Fruit fly (Drosophila melanogaster) whole organism, embryonic: ENCODE results near the gene CG9518.
A peak's percentile ranks its signal among the peaks of the same experiment; 100 is the strongest.

Source experiments
- Antp ChIP-seq: fragments of 200-800 bp; sonication (Bioruptor generic); optimal IDR thresholded peaks from 3 replicates; lab custom pipeline; 2016; ENCODE audit warnings: missing biosample characterization, missing genetic modification characterization
- B-H2 ChIP-seq: fragments of 200-800 bp; sonication (Bioruptor generic); optimal IDR thresholded peaks from 2 replicates; lab custom pipeline; 2018; ENCODE audit warnings: missing biosample characterization, mild to moderate bottlenecking, missing genetic modification characterization
- Bgb ChIP-seq: fragments of 200-800 bp; sonication (Bioruptor generic); IDR thresholded peaks from 2 replicates; pipeline ENCODE4 v1.3.6; 2022; ENCODE audit warnings: missing biosample characterization, missing genetic modification characterization; ENCODE audit not compliant: partially characterized antibody
- CG1024 ChIP-seq: fragments of 200-800 bp; sonication (Bioruptor generic); IDR thresholded peaks from 2 replicates; pipeline ENCODE4 v1.3.6; 2022; ENCODE audit warnings: missing biosample characterization, missing genetic modification characterization
- CG10366 ChIP-seq: fragments of 200-800 bp; sonication (Bioruptor generic); IDR thresholded peaks from 2 replicates; pipeline ENCODE4 v1.3.6; 2022; ENCODE audit warnings: missing biosample characterization, missing genetic modification characterization
- CG10959 ChIP-seq: fragments of 200-800 bp; sonication (Bioruptor generic); IDR thresholded peaks from 2 replicates; pipeline ENCODE4 v1.3.6; 2022; ENCODE audit warnings: missing biosample characterization, missing genetic modification characterization
- CG11093 ChIP-seq: fragments of 200-800 bp; sonication (Bioruptor generic); IDR thresholded peaks from 3 replicates; pipeline ENCODE4 v1.3.6; 2022; ENCODE audit warnings: missing biosample characterization, missing genetic modification characterization
- CG12942 ChIP-seq: fragments of 200-800 bp; sonication (Bioruptor generic); optimal IDR thresholded peaks from 3 replicates; lab custom pipeline; 2016; ENCODE audit warnings: missing biosample characterization, missing genetic modification characterization
- CG13624 ChIP-seq: fragments of 200-800 bp; sonication (Bioruptor generic); optimal IDR thresholded peaks from 2 replicates; lab custom pipeline; 2016; ENCODE audit warnings: missing biosample characterization, missing genetic modification characterization
- CG14860 ChIP-seq: fragments of 200-800 bp; sonication (Bioruptor generic); IDR thresholded peaks from 3 replicates; pipeline ENCODE4 v1.3.6; 2022; ENCODE audit warnings: missing biosample characterization, missing genetic modification characterization; ENCODE audit not compliant: partially characterized antibody
- CG15479 ChIP-seq: fragments of 200-800 bp; sonication (Bioruptor generic); optimal IDR thresholded peaks from 3 replicates; lab custom pipeline; 2019; ENCODE audit warnings: missing biosample characterization, mild to moderate bottlenecking, missing genetic modification characterization, moderate library complexity
- CG15514 ChIP-seq: fragments of 200-800 bp; sonication (Bioruptor generic); optimal IDR thresholded peaks from 3 replicates; lab custom pipeline; 2017; ENCODE audit warnings: missing biosample characterization, missing genetic modification characterization, mild to moderate bottlenecking, moderate library complexity, missing genetic modification reagents
- CG1647 ChIP-seq: fragments of 200-800 bp; sonication (Bioruptor generic); optimal IDR thresholded peaks from 3 replicates; lab custom pipeline; 2016; ENCODE audit warnings: missing biosample characterization, missing genetic modification characterization
- CG16813 ChIP-seq: fragments of 200-800 bp; sonication (Bioruptor generic); IDR thresholded peaks from 3 replicates; pipeline ENCODE4 v1.3.6; 2022; ENCODE audit warnings: missing biosample characterization, missing genetic modification characterization; ENCODE audit not compliant: partially characterized antibody
- CG17359 ChIP-seq: fragments of 200-800 bp; sonication (Bioruptor generic); optimal IDR thresholded peaks from 3 replicates; lab custom pipeline; 2018; ENCODE audit warnings: missing biosample characterization, mild to moderate bottlenecking, missing genetic modification characterization, moderate library complexity
- CG17802 ChIP-seq: fragments of 200-800 bp; sonication (Bioruptor generic); optimal IDR thresholded peaks from 2 replicates; lab custom pipeline; 2018; ENCODE audit warnings: missing biosample characterization, mild to moderate bottlenecking, missing genetic modification characterization, moderate library complexity
- CG30020 ChIP-seq: fragments of 200-800 bp; optimal IDR thresholded peaks from 2 replicates; lab custom pipeline; 2019; ENCODE audit warnings: missing biosample characterization, mild to moderate bottlenecking, missing genetic modification characterization, moderate library complexity
- CG34422 ChIP-seq: fragments of 200-800 bp; sonication (Bioruptor generic); IDR thresholded peaks from 3 replicates; pipeline ENCODE4 v1.3.6; 2022; ENCODE audit warnings: missing biosample characterization, missing genetic modification characterization
- CG7357 ChIP-seq: fragments of 200-800 bp; sonication (Bioruptor generic); IDR thresholded peaks from 3 replicates; pipeline ENCODE4 v1.3.6; 2022; ENCODE audit warnings: missing biosample characterization, missing genetic modification characterization
- CG7372 ChIP-seq: fragments of 200-800 bp; sonication (Bioruptor generic); IDR thresholded peaks from 2 replicates; pipeline ENCODE4 v1.3.6; 2022; ENCODE audit warnings: missing biosample characterization, missing genetic modification characterization
- CG9609 ChIP-seq: fragments of 200-800 bp; sonication (Bioruptor generic); optimal IDR thresholded peaks from 3 replicates; lab custom pipeline; 2016; ENCODE audit warnings: missing biosample characterization, missing genetic modification characterization
- CoRest ChIP-seq: fragments of 200-800 bp; sonication (Bioruptor generic); optimal IDR thresholded peaks from 3 replicates; lab custom pipeline; 2018; ENCODE audit warnings: missing biosample characterization, mild to moderate bottlenecking, missing genetic modification characterization, moderate library complexity
- Dfd ChIP-seq, 2 experiments: fragments of >200 bp; optimal IDR thresholded peaks; 2 replicates each; lab custom pipeline; 2017; ENCODE audit warnings: missing biosample characterization in 2 of 2, missing genetic modification characterization in 2 of 2
- Fer2 ChIP-seq: fragments of 200-800 bp; sonication (Bioruptor generic); optimal IDR thresholded peaks from 2 replicates; lab custom pipeline; 2018; ENCODE audit warnings: missing biosample characterization, mild to moderate bottlenecking, missing genetic modification characterization, moderate library complexity
- HHEX ChIP-seq: fragments of 200-800 bp; sonication (Bioruptor generic); optimal IDR thresholded peaks from 3 replicates; lab custom pipeline; 2017; ENCODE audit warnings: missing biosample characterization, mild to moderate bottlenecking, missing genetic modification characterization, missing genetic modification reagents
- HmgZ ChIP-seq: fragments of 200-800 bp; sonication (Bioruptor generic); optimal IDR thresholded peaks from 2 replicates; lab custom pipeline; 2018; ENCODE audit warnings: missing biosample characterization, mild to moderate bottlenecking, missing genetic modification characterization
- MBD-R2 ChIP-seq: fragments of 200-800 bp; sonication (Bioruptor generic); IDR thresholded peaks from 2 replicates; pipeline ENCODE4 v1.3.6; 2022; ENCODE audit warnings: missing biosample characterization, missing genetic modification characterization
- Myb ChIP-seq: fragments of 200-800 bp; sonication (Bioruptor generic); optimal IDR thresholded peaks from 2 replicates; lab custom pipeline; 2016; ENCODE audit warnings: missing biosample characterization, missing genetic modification characterization
- NK7.1 ChIP-seq: fragments of 200-800 bp; sonication (Bioruptor generic); optimal IDR thresholded peaks from 3 replicates; lab custom pipeline; 2016; ENCODE audit warnings: missing biosample characterization, missing genetic modification characterization
- NfI ChIP-seq: fragments of 200-800 bp; sonication (Bioruptor generic); optimal IDR thresholded peaks from 3 replicates; lab custom pipeline; 2018; ENCODE audit warnings: missing biosample characterization, mild to moderate bottlenecking, missing genetic modification characterization, moderate library complexity
- Rfx ChIP-seq: fragments of 200-800 bp; sonication (Bioruptor generic); IDR thresholded peaks from 2 replicates; pipeline ENCODE4 v1.3.6; 2022; ENCODE audit warnings: missing biosample characterization, missing genetic modification characterization
- Tbp ChIP-seq: fragments of >200 bp; optimal IDR thresholded peaks from 2 replicates; lab custom pipeline; 2018; ENCODE audit warnings: missing biosample characterization, missing genetic modification characterization
- chif ChIP-seq, 2 experiments: fragments of 200-800 bp; sonication (Bioruptor generic); optimal IDR thresholded peaks; 3 replicates each; lab custom pipeline; 2016; ENCODE audit warnings: missing biosample characterization in 2 of 2, missing genetic modification characterization in 2 of 2
- chm ChIP-seq: fragments of 200-800 bp; sonication (Bioruptor generic); IDR thresholded peaks from 2 replicates; pipeline ENCODE4 v1.3.6; 2022; ENCODE audit warnings: missing biosample characterization, missing genetic modification characterization
- dmrt11E ChIP-seq: fragments of 200-800 bp; sonication (Bioruptor generic); optimal IDR thresholded peaks from 3 replicates; lab custom pipeline; 2018; ENCODE audit warnings: missing biosample characterization, mild to moderate bottlenecking, missing genetic modification characterization, moderate library complexity
- fd3F ChIP-seq: fragments of 200-800 bp; sonication (Bioruptor generic); optimal IDR thresholded peaks from 2 replicates; lab custom pipeline; 2018; ENCODE audit warnings: missing biosample characterization, mild to moderate bottlenecking, missing genetic modification characterization, moderate library complexity
- hb ChIP-seq: fragments of 200-800 bp; sonication (Bioruptor generic); IDR thresholded peaks from 3 replicates; pipeline ENCODE4 v1.3.6; 2022; ENCODE audit warnings: missing biosample characterization, missing genetic modification characterization; ENCODE audit not compliant: partially characterized antibody
- ind ChIP-seq: fragments of 200-800 bp; sonication (Bioruptor generic); optimal IDR thresholded peaks from 3 replicates; lab custom pipeline; 2016; ENCODE audit warnings: missing biosample characterization, missing genetic modification characterization
- insv ChIP-seq, 2 experiments: fragments of 200-800 bp; sonication (Bioruptor generic); optimal IDR thresholded peaks; 3 replicates each; lab custom pipeline; 2016 to 2018; ENCODE audit warnings: missing biosample characterization in 2 of 2, missing genetic modification characterization in 2 of 2
- inv ChIP-seq: fragments of 200-800 bp; sonication (Bioruptor generic); IDR thresholded peaks from 2 replicates; pipeline ENCODE4 v1.3.6; 2022; ENCODE audit warnings: missing biosample characterization, missing genetic modification characterization; ENCODE audit not compliant: partially characterized antibody
- kah ChIP-seq: fragments of 200-800 bp; sonication (Bioruptor generic); optimal IDR thresholded peaks from 2 replicates; lab custom pipeline; 2018; ENCODE audit warnings: missing biosample characterization, mild to moderate bottlenecking, missing genetic modification characterization
- ken ChIP-seq: fragments of 200-800 bp; sonication (Bioruptor generic); IDR thresholded peaks from 3 replicates; pipeline ENCODE4 v1.3.6; 2022; ENCODE audit warnings: missing biosample characterization, missing genetic modification characterization
- lilli ChIP-seq: fragments of 200-800 bp; sonication (Bioruptor generic); optimal IDR thresholded peaks from 3 replicates; lab custom pipeline; 2016; ENCODE audit warnings: missing biosample characterization, missing genetic modification characterization
- pzg ChIP-seq: fragments of 200-800 bp; sonication (Bioruptor generic); optimal IDR thresholded peaks from 3 replicates; lab custom pipeline; 2018; ENCODE audit warnings: missing biosample characterization, mild to moderate bottlenecking, missing genetic modification characterization, moderate library complexity
- scrt ChIP-seq: fragments of 200-800 bp; sonication (Bioruptor generic); optimal IDR thresholded peaks from 2 replicates; lab custom pipeline; 2018; ENCODE audit warnings: missing biosample characterization, mild to moderate bottlenecking, missing genetic modification characterization, moderate library complexity
- sisA ChIP-seq: fragments of 200-800 bp; sonication (Bioruptor generic); IDR thresholded peaks from 2 replicates; pipeline ENCODE4 v1.3.6; 2022; ENCODE audit warnings: missing biosample characterization, missing genetic modification characterization
- tin ChIP-seq: fragments of 200-800 bp; sonication (Bioruptor generic); optimal IDR thresholded peaks from 3 replicates; lab custom pipeline; 2016; ENCODE audit warnings: missing biosample characterization, missing genetic modification characterization
- trh ChIP-seq: fragments of 200-800 bp; sonication (Bioruptor generic); optimal IDR thresholded peaks from 2 replicates; lab custom pipeline; 2016; ENCODE audit warnings: missing biosample characterization, missing genetic modification characterization
- unpg ChIP-seq: fragments of 200-800 bp; sonication (Bioruptor generic); optimal IDR thresholded peaks from 3 replicates; lab custom pipeline; 2018; ENCODE audit warnings: missing biosample characterization, mild to moderate bottlenecking, missing genetic modification characterization, moderate library complexity
- wor ChIP-seq: fragments of 200-800 bp; sonication (Bioruptor generic); IDR thresholded peaks from 2 replicates; pipeline ENCODE4 v1.3.6; 2022; ENCODE audit warnings: missing biosample characterization, missing genetic modification characterization

CG9518 gene

dm6 chrX:14839047-14839446, 31.9 kb downstream of the CG9518 start, which contains the start of the genes CG32590 and Flo2 (continued):
- peak; percentile 60 for TF ChIP-seq CG30020
- peak; percentile 94 for TF ChIP-seq CG15514 (GFP tag; lab: Kevin White, UChicago)
- TF ChIP-seq Tbp (GFP tag; lab: Kevin White, UChicago) = no peak
- peak; percentile 69 for TF ChIP-seq B-H2 (GFP tag; lab: Kevin White, UChicago)
- peak; percentile 86 for TF ChIP-seq lilli (GFP tag; lab: Kevin White, UChicago)
- TF ChIP-seq Rfx = peak; percentile 84
- TF ChIP-seq MBD-R2 (GFP tag; lab: Robert Waterston, UW) = peak; percentile 75
- TF ChIP-seq HHEX (GFP tag; lab: Kevin White, UChicago) = peak; percentile 57
- TF ChIP-seq chm (GFP tag; lab: Robert Waterston, UW) = peak; percentile 42; the same call in 1 of the 2 replicates
- TF ChIP-seq unpg (GFP tag; lab: Kevin White, UChicago) = peak; percentile 70
- peak; percentile 98 for TF ChIP-seq CG16813
- peak; percentile 69 for TF ChIP-seq HmgZ (tag; lab: Kevin White, UChicago)
- peak; percentile 61 for TF ChIP-seq CG10959
- TF ChIP-seq hb (GFP tag; lab: Robert Waterston, UW) = peak; percentile 98
- TF ChIP-seq CG10366 (GFP tag; lab: Robert Waterston, UW) = peak; percentile 69
- no peak for TF ChIP-seq kah (GFP tag; lab: Kevin White, UChicago)
- no peak for TF ChIP-seq CG15479 (GFP tag; lab: Kevin White, UChicago)
- TF ChIP-seq Antp = peak; percentile 65
- TF ChIP-seq chif (GFP tag; optimal IDR thresholded peaks at IDR 0.05; lab: Kevin White, UChicago) = peak; percentile 64 to 68
- TF ChIP-seq sisA = peak; percentile 84
- peak; percentile 79 for TF ChIP-seq ken (GFP tag; lab: Robert Waterston, UW)
- TF ChIP-seq CG17359 (tag; lab: Kevin White, UChicago) = peak; percentile 70
- TF ChIP-seq CG1024 (GFP tag; lab: Robert Waterston, UW) = peak; percentile 57
- TF ChIP-seq Myb = peak; percentile 65
- peak; percentile 74 for TF ChIP-seq CoRest (tag; lab: Kevin White, UChicago)
- peak; percentile 95 for TF ChIP-seq Bgb (GFP tag; lab: Robert Waterston, UW)
- peak; percentile 66 for TF ChIP-seq NfI (GFP tag; lab: Kevin White, UChicago)
- TF ChIP-seq tin (GFP tag; lab: Kevin White, UChicago) = peak; percentile 81
- TF ChIP-seq CG13624 (GFP tag; lab: Kevin White, UChicago) = peak; percentile 63
- TF ChIP-seq dmrt11E = peak; percentile 57
- peak; percentile 76 for TF ChIP-seq CG12942
- peak; percentile 69 for TF ChIP-seq Fer2 (tag; lab: Kevin White, UChicago)
- TF ChIP-seq CG11093 (GFP tag; lab: Robert Waterston, UW) = peak; percentile 52; the same call in 1 of the 3 replicates
- TF ChIP-seq CG7357 (GFP tag; lab: Robert Waterston, UW) = peak; percentile 45; the same call in 1 of the 3 replicates
- no peak for TF ChIP-seq Dfd (GFP tag; optimal IDR thresholded peaks at IDR 0.05; lab: Kevin White, UChicago)
- peak in 1 of 2 experiments; percentile 91 for TF ChIP-seq insv (GFP tag; optimal IDR thresholded peaks at IDR 0.05; lab: Kevin White, UChicago)
- TF ChIP-seq scrt (GFP tag; lab: Kevin White, UChicago) = no peak
- TF ChIP-seq fd3F (GFP tag; lab: Kevin White, UChicago) = peak; percentile 64
- TF ChIP-seq CG34422 = peak; percentile 88
- TF ChIP-seq pzg (GFP tag; lab: Kevin White, UChicago) = peak; percentile 78
- TF ChIP-seq CG17802 (tag; lab: Kevin White, UChicago) = peak; percentile 3
- TF ChIP-seq trh (GFP tag; lab: Kevin White, UChicago) = peak; percentile 48
- TF ChIP-seq ind (GFP tag; lab: Kevin White, UChicago) = peak; percentile 79
- peak; percentile 99 for TF ChIP-seq CG14860 (GFP tag; lab: Robert Waterston, UW)
- TF ChIP-seq NK7.1 (GFP tag; lab: Kevin White, UChicago) = peak; percentile 16
- peak; percentile 95 for TF ChIP-seq inv (GFP tag; lab: Robert Waterston, UW)
- peak; percentile 64 for TF ChIP-seq CG9609
- TF ChIP-seq CG1647 (GFP tag; lab: Kevin White, UChicago) = peak; percentile 47
- peak; percentile 78 for TF ChIP-seq CG7372 (GFP tag; lab: Robert Waterston, UW)
- peak; percentile 61 for TF ChIP-seq wor (GFP tag; lab: Robert Waterston, UW)
